Worm (Caenorhabditis elegans) whole organism, L3 larva: ENCODE results near the gene mbl-1.

Source experiments
- ama-1 ChIP-seq: fragments of 150-350 bp; optimal IDR thresholded peaks from 2 replicates; lab custom pipeline; 2018
- ceh-82 ChIP-seq: fragments of 150-350 bp; optimal IDR thresholded peaks from 2 replicates; lab custom pipeline; 2014; ENCODE audit warnings: missing biosample characterization, missing genetic modification characterization
- egl-5 ChIP-seq: fragments of 150-350 bp; optimal IDR thresholded peaks from 2 replicates; lab custom pipeline; 2017; ENCODE audit warnings: missing biosample characterization, missing genetic modification reagents, missing genetic modification characterization, inconsistent platforms
- elt-3 ChIP-seq, 3 experiments: fragments of 150-350 bp in 1 of 3; sonication (generic microtip) in 2 of 3; optimal IDR thresholded peaks; 2 replicates in 2 of 3; 4 replicates in 1 of 3; lab custom pipeline; 2014 to 2017; ENCODE audit warnings: missing biosample characterization in 3 of 3, missing genetic modification characterization in 3 of 3
- fkh-10 ChIP-seq: sonication (generic microtip); optimal IDR thresholded peaks from 2 replicates; lab custom pipeline; 2017; ENCODE audit warnings: missing biosample characterization, missing genetic modification reagents, missing genetic modification characterization
- jun-1 ChIP-seq: fragments of 150-350 bp; optimal IDR thresholded peaks from 2 replicates; lab custom pipeline; 2014; ENCODE audit warnings: missing biosample characterization, missing genetic modification reagents, missing genetic modification characterization
- lin-15B ChIP-seq: fragments of 150-350 bp; optimal IDR thresholded peaks from 2 replicates; lab custom pipeline; 2014; ENCODE audit warnings: missing biosample characterization, missing genetic modification characterization
- nhr-11 ChIP-seq: fragments of 150-350 bp; optimal IDR thresholded peaks from 2 replicates; lab custom pipeline; 2014; ENCODE audit warnings: missing biosample characterization, missing genetic modification characterization
- skn-1 ChIP-seq: fragments of 150-350 bp; optimal IDR thresholded peaks from 2 replicates; lab custom pipeline; 2014; ENCODE audit warnings: missing biosample characterization, missing genetic modification characterization
- unc-39 ChIP-seq: sonication (generic microtip); optimal IDR thresholded peaks from 4 replicates; lab custom pipeline; 2017; ENCODE audit warnings: missing biosample characterization, missing genetic modification characterization
- ztf-11 ChIP-seq: fragments of 150-350 bp; optimal IDR thresholded peaks from 2 replicates; lab custom pipeline; 2014; ENCODE audit warnings: missing biosample characterization, missing genetic modification characterization

ce11 chrX:17042946-17043345, 64.5 kb downstream of the mbl-1 start, which contains the start of gene F35B3.7:
- TF ChIP-seq unc-39 (no peak), jun-1 (tag; lab: Kevin White, UChicago) (no peak), skn-1 (tag; lab: Kevin White, UChicago) (no peak), egl-5 (tag; lab: Kevin White, UChicago) (peak; percentile 48), ztf-11 (tag; lab: Kevin White, UChicago) (no peak), lin-15B (tag; lab: Kevin White, UChicago) (no peak), fkh-10 (GFP tag; lab: Kevin White, UChicago) (no peak), nhr-11 (peak; percentile 33), elt-3 (tag; optimal IDR thresholded peaks at IDR 0.05; lab: Kevin White, UChicago) (no peak), ceh-82 (tag; lab: Kevin White, UChicago) (no peak), ama-1 (lab: Kevin White, UChicago) (no peak)
